Worm (Caenorhabditis elegans): Measurements from ENCODE around the gene srd-27.

srd-27 gene

ce11 chrV:15769072-15769471 is 34.1 kb upstream of the srd-27 start, which contains the start of gene F57A10.4:
Gene F57A10.4 (plus strand): TSS chrV:15769438.
- TF ChIP-seq mdl-1 (tag; optimal IDR thresholded peaks at IDR 0.05), result no peak
- TF ChIP-seq R02D3.7 (tag; optimal IDR thresholded peaks at IDR 0.05), result no peak

ce11 chrV:15773141-15773540 is 30.0 kb upstream of the srd-27 start, which contains the start of gene nhr-60:
Gene nhr-60 (minus strand): TSS chrV:15773241.
- TF ChIP-seq unc-39 (tag; optimal IDR thresholded peaks at IDR 0.05), result no peak
- no peak for TF ChIP-seq ztf-4 (tag; optimal IDR thresholded peaks at IDR 0.05)
- no peak for TF ChIP-seq elt-1 (tag; optimal IDR thresholded peaks at IDR 0.05)
- TF ChIP-seq lsy-12 (tag; optimal IDR thresholded peaks at IDR 0.05), result no peak
- TF ChIP-seq nhr-23 (tag; optimal IDR thresholded peaks at IDR 0.05), result no peak
- no peak for TF ChIP-seq mdl-1 (tag; optimal IDR thresholded peaks at IDR 0.05)
- TF ChIP-seq nhr-67 (tag; optimal IDR thresholded peaks at IDR 0.05), result no peak
- no peak for TF ChIP-seq nhr-12 (tag; optimal IDR thresholded peaks at IDR 0.05)
- TF ChIP-seq skn-1 (tag; optimal IDR thresholded peaks at IDR 0.05), result no peak
- no peak for TF ChIP-seq lin-39 (tag; optimal IDR thresholded peaks at IDR 0.05)
- no peak for TF ChIP-seq hmg-11 (tag; optimal IDR thresholded peaks at IDR 0.05)
- no peak for TF ChIP-seq egl-5 (tag; optimal IDR thresholded peaks at IDR 0.05)
- no peak for TF ChIP-seq egl-27 (tag; optimal IDR thresholded peaks at IDR 0.05)
- TF ChIP-seq sea-2 (GFP tag; optimal IDR thresholded peaks at IDR 0.05), result no peak
- TF ChIP-seq aly-2 (tag; optimal IDR thresholded peaks at IDR 0.05), result no peak
- no peak for TF ChIP-seq jun-1 (tag; optimal IDR thresholded peaks at IDR 0.05)

ce11 chrV:15773941-15774340 is 29.2 kb upstream of the srd-27 start:
- TF ChIP-seq nhr-76 (tag; optimal IDR thresholded peaks at IDR 0.05) (no peak), nfya-1 (tag; optimal IDR thresholded peaks at IDR 0.05; ENCODE audit: insufficient read depth) (no peak), nhr-28 (tag; optimal IDR thresholded peaks at IDR 0.05) (no peak), ceh-82 (tag; optimal IDR thresholded peaks at IDR 0.05) (no peak), nhr-77 (tag; optimal IDR thresholded peaks at IDR 0.05) (no peak)

- no peak for TF ChIP-seq pha-4 (tag; optimal IDR thresholded peaks at IDR 0.05)
- no peak for TF ChIP-seq skn-1 (tag; optimal IDR thresholded peaks at IDR 0.05)
- no peak for TF ChIP-seq nhr-23 (tag; optimal IDR thresholded peaks at IDR 0.05)
- no peak for TF ChIP-seq fkh-2 (tag; optimal IDR thresholded peaks at IDR 0.05)
- no peak for TF ChIP-seq elt-2 (tag; optimal IDR thresholded peaks at IDR 0.05)
- TF ChIP-seq snpc-4 (tag; optimal IDR thresholded peaks at IDR 0.05), result no peak
- no peak for TF ChIP-seq nhr-28 (tag; optimal IDR thresholded peaks at IDR 0.05)
- TF ChIP-seq R02D3.7 (tag; optimal IDR thresholded peaks at IDR 0.05), result no peak
- TF ChIP-seq egl-5 (tag; optimal IDR thresholded peaks at IDR 0.05), result no peak
- no peak for TF ChIP-seq egl-27 (tag; optimal IDR thresholded peaks at IDR 0.05)
- no peak for TF ChIP-seq eor-1 (tag; optimal IDR thresholded peaks at IDR 0.05)
- TF ChIP-seq nhr-11 (tag; optimal IDR thresholded peaks at IDR 0.05), result no peak
- TF ChIP-seq lsy-12 (tag; optimal IDR thresholded peaks at IDR 0.05), result no peak
- no peak for TF ChIP-seq mml-1 (tag; optimal IDR thresholded peaks at IDR 0.05)
- TF ChIP-seq zag-1 (tag; optimal IDR thresholded peaks at IDR 0.05), result no peak
- no peak for TF ChIP-seq hmg-11 (tag; optimal IDR thresholded peaks at IDR 0.05)
- no peak for TF ChIP-seq ztf-4 (tag; optimal IDR thresholded peaks at IDR 0.05)
- no peak for TF ChIP-seq nhr-12 (tag; optimal IDR thresholded peaks at IDR 0.05)
- TF ChIP-seq nfya-1 (tag; optimal IDR thresholded peaks at IDR 0.05; ENCODE audit: insufficient read depth), result no peak
Observed at ce11 chrV:15776651-15777050, 26.5 kb upstream of the srd-27 start, which contains the start of gene nhr-283. Gene nhr-283 (minus strand): TSS chrV:15776751.

ce11 chrV:15779128-15779729 is 23.9 kb upstream of the srd-27 start, which contains the start of the genes nhr-285 and irld-52:
Gene nhr-285 (minus strand): TSS chrV:15779228.
Gene irld-52 (plus strand): TSS chrV:15779679.
- TF ChIP-seq eor-1 (tag; optimal IDR thresholded peaks at IDR 0.05) (no peak), ceh-82 (tag; optimal IDR thresholded peaks at IDR 0.05) (no peak), nhr-76 (tag; optimal IDR thresholded peaks at IDR 0.05) (no peak), fkh-2 (tag; optimal IDR thresholded peaks at IDR 0.05) (no peak), sea-2 (GFP tag; optimal IDR thresholded peaks at IDR 0.05) (no peak), mml-1 (tag; optimal IDR thresholded peaks at IDR 0.05) (no peak), R02D3.7 (tag; optimal IDR thresholded peaks at IDR 0.05) (no peak), ceh-9 (tag; optimal IDR thresholded peaks at IDR 0.05) (no peak), nhr-67 (tag; optimal IDR thresholded peaks at IDR 0.05) (no peak), egl-5 (tag; optimal IDR thresholded peaks at IDR 0.05) (no peak), skn-1 (tag; optimal IDR thresholded peaks at IDR 0.05) (no peak), elt-3 (tag; optimal IDR thresholded peaks at IDR 0.05) (no peak), mdl-1 (tag; optimal IDR thresholded peaks at IDR 0.05) (no peak), tbx-2 (tag; optimal IDR thresholded peaks at IDR 0.05) (no peak), ztf-11 (tag; optimal IDR thresholded peaks at IDR 0.05) (no peak), nhr-43 (tag; optimal IDR thresholded peaks at IDR 0.05; ENCODE audit: poor library complexity, severe bottlenecking) (no peak), nhr-77 (tag; optimal IDR thresholded peaks at IDR 0.05) (no peak), nfya-1 (tag; optimal IDR thresholded peaks at IDR 0.05; ENCODE audit: insufficient read depth) (no peak), lin-39 (tag; optimal IDR thresholded peaks at IDR 0.05) (no peak)
